Worm (Caenorhabditis elegans): Measurements from ENCODE around the gene T01D1.7.

- TF ChIP-seq cog-1 (tag; optimal IDR thresholded peaks at IDR 0.05) (no peak), ref-1 (GFP tag; conservative IDR thresholded peaks at IDR 0.05) (no peak), ztf-23 (GFP tag; IDR thresholded peaks at IDR 0.05) (no peak), klf-2 (GFP tag; conservative IDR thresholded peaks at IDR 0.05) (no peak), tab-1 (GFP tag; IDR thresholded peaks at IDR 0.05) (no peak), flt-1 (GFP tag; IDR thresholded peaks at IDR 0.05) (no peak), T22C8.4 (GFP tag; IDR thresholded peaks at IDR 0.05) (no peak)
These were observed 51.1 kb downstream of the T01D1.7 start for ce11 chrII:122494-122893.
